Fruit fly (Drosophila melanogaster) whole organism: ENCODE data around the gene Tsp3A.

ENCODE experiments used
- CG8478 ChIP-seq: fragments of >200 bp; optimal IDR thresholded peaks from 2 replicates; lab custom pipeline; 2018; ENCODE audit warnings: inconsistent platforms
- Dll ChIP-seq: fragments of >200 bp; optimal IDR thresholded peaks from 2 replicates; lab custom pipeline; 2017
- pan ChIP-seq: fragments of >200 bp; optimal IDR thresholded peaks from 2 replicates; lab custom pipeline; 2017
- psq ChIP-seq: fragments of >200 bp; optimal IDR thresholded peaks from 2 replicates; lab custom pipeline; 2017
- usp ChIP-seq: fragments of >200 bp; optimal IDR thresholded peaks from 2 replicates; lab custom pipeline; 2017; ENCODE audit warnings: missing biosample characterization, missing genetic modification characterization, mixed read lengths

DNA sequence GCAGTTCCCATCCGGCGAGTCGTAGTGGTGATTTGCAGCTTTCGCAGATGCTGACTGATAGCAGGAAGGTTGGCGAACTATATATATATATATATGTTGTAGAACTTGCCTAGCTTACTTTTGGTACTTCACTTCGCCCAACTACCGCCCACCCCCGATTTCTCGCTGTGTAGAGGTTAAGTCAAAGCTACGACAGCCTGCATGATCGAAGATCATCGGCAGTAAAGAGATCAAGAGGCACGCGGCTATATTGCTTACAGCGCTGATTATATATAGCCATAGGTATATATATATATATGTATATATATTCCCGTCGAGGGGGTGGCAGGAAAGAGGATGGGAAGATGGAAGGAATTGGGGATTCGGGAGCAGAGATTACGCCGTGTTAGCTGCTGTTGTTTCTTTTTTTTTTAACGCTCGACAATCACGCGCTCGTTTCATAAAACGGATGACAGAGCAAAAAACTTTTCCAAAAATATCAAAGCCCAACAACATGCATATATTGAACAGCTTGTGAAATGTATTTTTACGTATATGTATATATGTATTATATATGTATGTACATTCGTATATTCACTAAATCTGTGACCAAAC, 43.1 kb upstream of the Tsp3A start:
- no peak for TF ChIP-seq pan
- TF ChIP-seq psq (lab: Kevin White, UChicago): no peak
- no peak for TF ChIP-seq Dll
- no peak for TF ChIP-seq usp
- TF ChIP-seq CG8478 (lab: Kevin White, UChicago): no peak
